Fruit fly (Drosophila melanogaster) whole organism, prepupa: ENCODE data around the gene CG31776.

ENCODE experiments used
- Blimp-1 ChIP-seq: fragments of 200-800 bp; sonication (Bioruptor generic); optimal IDR thresholded peaks from 3 replicates; lab custom pipeline; 2017; ENCODE audit warnings: missing biosample characterization, missing genetic modification characterization, mild to moderate bottlenecking, moderate library complexity, missing genetic modification reagents
- CG10631 ChIP-seq: fragments of 200-800 bp; sonication (Bioruptor generic); optimal IDR thresholded peaks from 2 replicates; lab custom pipeline; 2016; ENCODE audit warnings: missing biosample characterization, missing genetic modification characterization
- CG15336 ChIP-seq: fragments of 200-800 bp; sonication (Bioruptor generic); IDR thresholded peaks from 2 replicates; pipeline ENCODE4 v1.3.6; 2022; ENCODE audit warnings: missing biosample characterization, missing genetic modification characterization
- CG1621 ChIP-seq: fragments of 200-800 bp; sonication (Bioruptor generic); optimal IDR thresholded peaks from 3 replicates; lab custom pipeline; 2018; ENCODE audit warnings: missing biosample characterization, mild to moderate bottlenecking, missing genetic modification characterization
- CG16779 ChIP-seq: fragments of 200-800 bp; sonication (Bioruptor generic); optimal IDR thresholded peaks from 3 replicates; lab custom pipeline; 2017; ENCODE audit warnings: missing biosample characterization, mild to moderate bottlenecking, missing genetic modification characterization
- CG3032 ChIP-seq: fragments of 200-800 bp; optimal IDR thresholded peaks from 2 replicates; lab custom pipeline; 2019; ENCODE audit warnings: missing biosample characterization, mild to moderate bottlenecking, missing genetic modification characterization, moderate library complexity
- CG31627 ChIP-seq: fragments of 200-800 bp; sonication (Bioruptor generic); optimal IDR thresholded peaks from 3 replicates; lab custom pipeline; 2016; ENCODE audit warnings: missing biosample characterization, missing genetic modification characterization
- CG32006 ChIP-seq: fragments of 200-800 bp; sonication (Bioruptor generic); optimal IDR thresholded peaks from 3 replicates; lab custom pipeline; 2017; ENCODE audit warnings: missing biosample characterization, mild to moderate bottlenecking, missing genetic modification characterization
- CG3919 ChIP-seq: fragments of 200-800 bp; sonication (Bioruptor generic); optimal IDR thresholded peaks from 3 replicates; lab custom pipeline; 2016; ENCODE audit warnings: missing biosample characterization, missing genetic modification characterization
- CG6163 ChIP-seq: fragments of 200-800 bp; sonication (Bioruptor generic); IDR thresholded peaks from 3 replicates; pipeline ENCODE4 v1.3.6; 2022; ENCODE audit warnings: missing biosample characterization, missing genetic modification characterization
- CG6792 ChIP-seq: fragments of 200-800 bp; sonication (Bioruptor generic); optimal IDR thresholded peaks from 3 replicates; lab custom pipeline; 2016; ENCODE audit warnings: missing biosample characterization, missing genetic modification characterization
- CG6808 ChIP-seq: fragments of 200-800 bp; sonication (Bioruptor generic); optimal IDR thresholded peaks from 3 replicates; lab custom pipeline; 2017; ENCODE audit warnings: missing biosample characterization, missing genetic modification characterization, mild to moderate bottlenecking, moderate library complexity, missing genetic modification reagents
- CG6854 ChIP-seq: fragments of 200-800 bp; sonication (Bioruptor generic); optimal IDR thresholded peaks from 2 replicates; lab custom pipeline; 2017; ENCODE audit warnings: missing biosample characterization, mild to moderate bottlenecking, missing genetic modification characterization
- CG7368 ChIP-seq: fragments of 200-800 bp; sonication (Bioruptor generic); optimal IDR thresholded peaks from 3 replicates; lab custom pipeline; 2016; ENCODE audit warnings: missing biosample characterization, missing genetic modification characterization
- CG9139 ChIP-seq: fragments of 200-800 bp; sonication (Bioruptor generic); optimal IDR thresholded peaks from 3 replicates; lab custom pipeline; 2017; ENCODE audit warnings: missing biosample characterization, mild to moderate bottlenecking, missing genetic modification characterization
- Eip75B ChIP-seq: fragments of 200-800 bp; sonication (Bioruptor generic); optimal IDR thresholded peaks from 3 replicates; lab custom pipeline; 2016; ENCODE audit warnings: missing biosample characterization, missing genetic modification characterization
- Eip78C ChIP-seq: fragments of 200-800 bp; sonication (Bioruptor generic); peaks from one replicate; lab custom pipeline; 2016; ENCODE audit warnings: missing biosample characterization, missing genetic modification characterization
- Eip93F ChIP-seq: fragments of 200-800 bp; sonication (Bioruptor generic); optimal IDR thresholded peaks from 2 replicates; lab custom pipeline; 2016; ENCODE audit warnings: missing biosample characterization, mild to moderate bottlenecking, missing genetic modification characterization
- Ets96B ChIP-seq: fragments of 200-800 bp; optimal IDR thresholded peaks from 2 replicates; lab custom pipeline; 2019; ENCODE audit warnings: missing biosample characterization, mild to moderate bottlenecking, missing genetic modification characterization, moderate library complexity
- Gug ChIP-seq: fragments of 200-800 bp; sonication (Bioruptor generic); IDR thresholded peaks from 2 replicates; pipeline ENCODE4 v1.3.6; 2022; ENCODE audit warnings: missing biosample characterization, missing genetic modification characterization
- Hr38 ChIP-seq: sonication (Bioruptor generic); optimal IDR thresholded peaks from 2 replicates; lab custom pipeline; 2016; ENCODE audit warnings: missing biosample characterization, missing genetic modification characterization
- Hr39 ChIP-seq: fragments of 200-800 bp; sonication (Bioruptor generic); optimal IDR thresholded peaks from 2 replicates; lab custom pipeline; 2016; ENCODE audit warnings: missing biosample characterization, missing genetic modification characterization
- Hr4 ChIP-seq: fragments of 200-800 bp; sonication (Bioruptor generic); optimal IDR thresholded peaks from 3 replicates; lab custom pipeline; 2016; ENCODE audit warnings: missing biosample characterization, missing genetic modification characterization
- Met ChIP-seq: fragments of 200-800 bp; sonication (Bioruptor generic); optimal IDR thresholded peaks from 3 replicates; lab custom pipeline; 2016; ENCODE audit warnings: missing biosample characterization, missing genetic modification characterization
- Smox ChIP-seq: fragments of 200-800 bp; sonication (Bioruptor generic); optimal IDR thresholded peaks from 3 replicates; lab custom pipeline; 2016; ENCODE audit warnings: missing biosample characterization, missing genetic modification characterization
- Sox102F ChIP-seq: fragments of 200-800 bp; sonication (Bioruptor generic); optimal IDR thresholded peaks from 2 replicates; lab custom pipeline; 2016; ENCODE audit warnings: missing biosample characterization, mild to moderate bottlenecking, missing genetic modification characterization
- Sox14 ChIP-seq: fragments of 200-800 bp; sonication (Bioruptor generic); optimal IDR thresholded peaks from 3 replicates; lab custom pipeline; 2016; ENCODE audit warnings: missing biosample characterization, missing genetic modification characterization
- Sox15 ChIP-seq: fragments of 200-800 bp; sonication (Bioruptor generic); optimal IDR thresholded peaks from 3 replicates; lab custom pipeline; 2016; ENCODE audit warnings: missing biosample characterization, missing genetic modification characterization
- cyc ChIP-seq: fragments of 200-800 bp; sonication (Bioruptor generic); optimal IDR thresholded peaks from 3 replicates; lab custom pipeline; 2016; ENCODE audit warnings: missing biosample characterization, missing genetic modification characterization
- dac ChIP-seq: fragments of 200-800 bp; sonication (Bioruptor generic); optimal IDR thresholded peaks from 2 replicates; lab custom pipeline; 2017; ENCODE audit warnings: missing biosample characterization, mild to moderate bottlenecking, missing genetic modification characterization
- eg ChIP-seq: fragments of 200-800 bp; sonication (Bioruptor generic); IDR thresholded peaks from 3 replicates; pipeline ENCODE4 v1.3.6; 2022; ENCODE audit warnings: missing biosample characterization, missing genetic modification characterization
- esn ChIP-seq: fragments of 200-800 bp; sonication (Bioruptor generic); optimal IDR thresholded peaks from 2 replicates; lab custom pipeline; 2016; ENCODE audit warnings: missing biosample characterization, mild to moderate bottlenecking, missing genetic modification characterization, moderate library complexity
- fd85E ChIP-seq: fragments of 200-800 bp; sonication (Bioruptor generic); optimal IDR thresholded peaks from 3 replicates; lab custom pipeline; 2016; ENCODE audit warnings: missing biosample characterization, missing genetic modification characterization
- fkh ChIP-seq: fragments of 200-800 bp; sonication (Bioruptor generic); optimal IDR thresholded peaks from 3 replicates; lab custom pipeline; 2017; ENCODE audit warnings: missing biosample characterization, mild to moderate bottlenecking, missing genetic modification characterization, moderate library complexity
- lz ChIP-seq: fragments of 200-800 bp; sonication (Bioruptor generic); optimal IDR thresholded peaks from 3 replicates; lab custom pipeline; 2016; ENCODE audit warnings: missing biosample characterization, missing genetic modification characterization
- pdm3 ChIP-seq: fragments of 200-800 bp; sonication (Bioruptor generic); optimal IDR thresholded peaks from 3 replicates; lab custom pipeline; 2016; ENCODE audit warnings: missing biosample characterization, missing genetic modification characterization
- salr ChIP-seq, 2 experiments: fragments of 200-800 bp; sonication (Bioruptor generic); optimal IDR thresholded peaks; 3 replicates each; lab custom pipeline; 2016 to 2018; ENCODE audit warnings: missing biosample characterization in 2 of 2, missing genetic modification characterization in 2 of 2, mild to moderate bottlenecking in 1 of 2
- spab ChIP-seq: fragments of 200-800 bp; sonication (Bioruptor generic); optimal IDR thresholded peaks from 2 replicates; lab custom pipeline; 2017; ENCODE audit warnings: missing biosample characterization, mild to moderate bottlenecking, missing genetic modification characterization, missing genetic modification reagents
- ss ChIP-seq, 2 experiments: fragments of 200-800 bp; sonication (Bioruptor generic); optimal IDR thresholded peaks; 2 replicates in 1 of 2; 3 replicates in 1 of 2; lab custom pipeline; 2017 to 2018; ENCODE audit warnings: mild to moderate bottlenecking in 2 of 2, missing biosample characterization in 2 of 2, missing genetic modification characterization in 2 of 2, moderate library complexity in 1 of 2
- svp ChIP-seq: fragments of 200-800 bp; sonication (Bioruptor generic); peaks from one replicate; lab custom pipeline; 2016; ENCODE audit warnings: missing biosample characterization, missing genetic modification characterization
- topi ChIP-seq: fragments of 200-800 bp; sonication (Bioruptor generic); optimal IDR thresholded peaks from 3 replicates; lab custom pipeline; 2016; ENCODE audit warnings: missing biosample characterization, missing genetic modification characterization
- vri ChIP-seq: fragments of 200-800 bp; sonication (Bioruptor generic); optimal IDR thresholded peaks from 3 replicates; lab custom pipeline; 2016; ENCODE audit warnings: missing biosample characterization, mild to moderate bottlenecking, missing genetic modification characterization

The CG31776 gene

dm6 chr2L:3437068-3437467 lies 32.9 kb upstream of the CG31776 start (continued):
- TF ChIP-seq pdm3 (GFP tag; lab: Kevin White, UChicago) (peak; percentile 92), Sox102F (peak; percentile 95), CG1621 (tag; lab: Kevin White, UChicago) (peak; percentile 76), CG32006 (GFP tag; lab: Kevin White, UChicago) (peak; percentile 81), Blimp-1 (GFP tag; lab: Kevin White, UChicago) (peak; percentile 66), Hr39 (peak; percentile 83), eg (GFP tag; lab: Robert Waterston, UW) (peak; percentile 91), Hr4 (GFP tag; lab: Kevin White, UChicago) (peak; percentile 88), dac (GFP tag; lab: Kevin White, UChicago) (peak; percentile 84), esn (GFP tag; lab: Kevin White, UChicago) (peak; percentile 96), CG6792 (GFP tag; lab: Kevin White, UChicago) (peak; percentile 86), CG16779 (tag; lab: Kevin White, UChicago) (peak; percentile 34)
- TF ChIP-seq, all 60 proteins: peak for 55

- TF ChIP-seq Smox (GFP tag; lab: Kevin White, UChicago) (no peak), Sox15 (GFP tag; lab: Kevin White, UChicago) (no peak), Hr4 (GFP tag; lab: Kevin White, UChicago) (no peak), fd85E (GFP tag; lab: Kevin White, UChicago) (no peak), CG3919 (GFP tag; lab: Kevin White, UChicago) (no peak), CG32006 (GFP tag; lab: Kevin White, UChicago) (no peak), CG16779 (tag; lab: Kevin White, UChicago) (no peak), Blimp-1 (GFP tag; lab: Kevin White, UChicago) (no peak), CG6854 (GFP tag; lab: Kevin White, UChicago) (no peak), Hr38 (GFP tag; lab: Kevin White, UChicago) (no peak), spab (GFP tag; lab: Kevin White, UChicago) (no peak), svp (no peak), cyc (GFP tag; lab: Kevin White, UChicago) (no peak), CG7368 (GFP tag; lab: Kevin White, UChicago) (no peak), Met (GFP tag; lab: Kevin White, UChicago) (no peak), vri (GFP tag; lab: Kevin White, UChicago) (no peak)
These were observed 31.9 kb upstream of the CG31776 start for dm6 chr2L:3438078-3438477.

dm6 chr2L:3439502-3439901 lies 30.5 kb upstream of the CG31776 start:
- TF ChIP-seq Eip78C, result peak; percentile 13
- no peak for TF ChIP-seq Gug
- no peak for TF ChIP-seq Eip75B (GFP tag; lab: Kevin White, UChicago)
- peak; percentile 28; the same call in 1 of the 2 replicates for TF ChIP-seq CG15336
- no peak for TF ChIP-seq CG6792 (GFP tag; lab: Kevin White, UChicago)
- TF ChIP-seq CG32006 (GFP tag; lab: Kevin White, UChicago), result peak; percentile 19
- TF ChIP-seq CG9139 (GFP tag; lab: Kevin White, UChicago), result no peak
- no peak for TF ChIP-seq Ets96B (tag; lab: Kevin White, UChicago)
- peak; percentile 28 for TF ChIP-seq svp

dm6 chr2L:3440322-3440721 lies 29.7 kb upstream of the CG31776 start:
- TF ChIP-seq Met (GFP tag; lab: Kevin White, UChicago) (no peak), Eip93F (GFP tag; lab: Kevin White, UChicago) (no peak), CG6792 (GFP tag; lab: Kevin White, UChicago) (peak; percentile 65), topi (GFP tag; lab: Kevin White, UChicago) (no peak), lz (GFP tag; lab: Kevin White, UChicago) (peak; percentile 10), spab (GFP tag; lab: Kevin White, UChicago) (peak; percentile 60), vri (GFP tag; lab: Kevin White, UChicago) (peak; percentile 23), Ets96B (tag; lab: Kevin White, UChicago) (peak; percentile 11), Smox (GFP tag; lab: Kevin White, UChicago) (no peak), cyc (GFP tag; lab: Kevin White, UChicago) (no peak), Sox14 (GFP tag; lab: Kevin White, UChicago) (peak; percentile 74), Hr4 (GFP tag; lab: Kevin White, UChicago) (peak; percentile 86), CG31627 (GFP tag; lab: Kevin White, UChicago) (peak; percentile 41), Hr38 (GFP tag; lab: Kevin White, UChicago) (peak; percentile 41), svp (peak; percentile 45), CG3032 (peak; percentile 53), CG6808 (peak; percentile 44), CG9139 (GFP tag; lab: Kevin White, UChicago) (no peak), CG6163 (GFP tag; lab: Robert Waterston, UW) (peak; percentile 78), CG16779 (tag; lab: Kevin White, UChicago) (no peak), CG6854 (GFP tag; lab: Kevin White, UChicago) (no peak), esn (GFP tag; lab: Kevin White, UChicago) (peak; percentile 63), CG10631 (peak; percentile 59), ss (GFP tag; optimal IDR thresholded peaks at IDR 0.05; lab: Kevin White, UChicago) (no peak), Gug (peak; percentile 88), salr (GFP tag; optimal IDR thresholded peaks at IDR 0.05; lab: Kevin White, UChicago) (peak in 1 of 2 experiments; percentile 49), fkh (GFP tag; lab: Kevin White, UChicago) (no peak), pdm3 (GFP tag; lab: Kevin White, UChicago) (peak; percentile 82)
